Worm (Caenorhabditis elegans) whole organism, dauer: Measurements from ENCODE around the gene F56A11.6.

Experiments used
- unc-62 ChIP-seq: sonication (generic microtip); optimal IDR thresholded peaks from 2 replicates; lab custom pipeline; 2017; ENCODE audit warnings: missing biosample characterization, missing genetic modification reagents, missing genetic modification characterization

The F56A11.6 gene

ce11 chrIV:582130-582529, at the start of gene F56A11.6:
F56A11.6 (minus strand) TSS chrIV:582230.
- no peak for TF ChIP-seq unc-62 (GFP tag; lab: Kevin White, UChicago)

ce11 chrIV:630598-630997, 48.6 kb upstream of the F56A11.6 start:
- TF ChIP-seq unc-62 (GFP tag; lab: Kevin White, UChicago): no peak

DNA sequence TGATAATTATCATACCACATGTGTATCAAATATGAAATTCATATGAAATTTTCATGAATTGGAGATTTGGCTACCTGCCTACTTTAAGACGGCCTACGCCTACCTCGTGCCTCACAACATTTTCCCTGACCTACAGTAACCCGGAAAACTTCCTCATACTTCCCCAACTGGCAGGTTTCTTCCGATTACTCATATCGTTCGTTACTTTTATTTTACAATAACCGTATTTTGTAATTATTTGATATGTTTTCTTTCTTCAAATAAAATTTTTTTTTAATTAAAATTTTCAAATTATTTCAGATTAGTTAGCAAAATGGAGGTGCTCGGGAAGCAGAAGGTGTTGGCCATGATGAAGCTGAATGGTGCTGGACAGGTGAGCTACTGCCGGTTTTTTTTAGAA, 45.2 kb upstream of the F56A11.6 start, which contains the start of gene nhr-76:
TSS of gene nhr-76 (plus strand) at position 301 of the 400 bp plus-strand sequence.
- no peak for TF ChIP-seq unc-62 (GFP tag; lab: Kevin White, UChicago)

ce11 chrIV:625947-626548, 44.0 kb upstream of the F56A11.6 start:
- TF ChIP-seq unc-62 (GFP tag; lab: Kevin White, UChicago): no peak

DNA sequence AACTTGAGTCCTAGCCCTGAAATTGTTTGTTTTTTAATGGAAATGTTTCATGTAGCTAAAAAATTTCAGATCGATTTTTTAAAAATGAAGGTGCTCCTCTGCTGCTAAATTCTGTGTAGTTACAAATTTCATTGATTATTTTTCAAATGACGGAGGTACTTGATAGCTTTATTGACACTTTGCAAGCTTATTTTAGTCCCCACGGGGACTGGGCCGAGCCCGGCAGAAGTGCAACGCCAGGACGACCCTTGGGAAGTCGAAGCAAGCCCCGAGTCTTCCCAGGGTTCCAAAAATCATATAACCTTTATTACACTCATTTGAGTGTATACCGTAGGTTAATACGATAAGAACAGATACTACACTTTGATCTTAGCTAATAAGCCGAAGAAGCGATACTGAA, 41.8 kb upstream of the F56A11.6 start:
- TF ChIP-seq unc-62 (GFP tag; lab: Kevin White, UChicago): no peak

ce11 chrIV:622989-623388, 41.0 kb upstream of the F56A11.6 start:
- no peak for TF ChIP-seq unc-62 (GFP tag; lab: Kevin White, UChicago)

ce11 chrIV:620324-620723, 38.3 kb upstream of the F56A11.6 start:
- no peak for TF ChIP-seq unc-62 (GFP tag; lab: Kevin White, UChicago)

- TF ChIP-seq unc-62 (GFP tag; lab: Kevin White, UChicago): no peak
Observed at ce11 chrIV:619766-620165, 37.7 kb upstream of the F56A11.6 start.

DNA sequence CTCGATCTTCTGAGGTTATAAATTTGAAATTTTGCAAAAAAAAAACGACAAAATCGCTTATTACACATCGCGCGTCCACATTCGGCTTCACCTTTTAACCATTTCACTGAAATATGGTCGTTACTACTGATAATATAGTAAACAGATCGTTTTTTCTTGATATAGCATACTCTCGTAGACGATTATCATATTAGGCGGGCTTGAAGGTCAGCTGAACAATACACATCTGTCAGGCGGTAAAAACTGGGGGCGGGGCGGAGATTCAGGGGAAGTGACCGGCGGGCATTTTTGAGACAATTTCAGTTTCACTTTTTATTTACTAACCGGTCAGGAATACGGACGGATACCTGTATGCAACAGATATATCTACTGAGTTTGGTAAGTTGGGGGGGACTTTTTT, 33.2 kb upstream of the F56A11.6 start, which contains the start of gene C18H7.1:
TSS of gene C18H7.1 (plus strand) at position 301 of the 400 bp plus-strand sequence.
- no peak for TF ChIP-seq unc-62 (GFP tag; lab: Kevin White, UChicago)

DNA sequence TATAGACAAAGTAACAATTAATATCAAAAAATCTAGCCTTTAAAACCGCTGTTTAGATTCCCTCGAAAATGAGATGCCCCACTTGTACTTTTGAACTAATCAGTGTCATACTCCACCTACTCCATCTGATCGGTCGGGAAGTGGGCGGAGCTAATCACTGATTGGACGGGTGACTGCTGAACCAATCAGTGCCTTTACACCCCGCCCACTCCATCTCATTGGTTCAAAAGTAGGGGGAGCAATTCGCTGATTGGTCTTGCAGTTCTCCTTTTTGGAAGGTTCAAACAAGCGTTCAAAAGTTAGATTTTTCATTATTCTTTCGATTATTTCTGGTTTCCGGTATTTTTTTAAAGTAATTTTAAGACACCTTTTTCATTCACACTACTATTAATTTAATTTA, 31.1 kb upstream of the F56A11.6 start:
- TF ChIP-seq unc-62 (GFP tag; lab: Kevin White, UChicago): no peak

ce11 chrIV:607628-608027, 25.6 kb upstream of the F56A11.6 start:
- TF ChIP-seq unc-62 (GFP tag; lab: Kevin White, UChicago): no peak

- TF ChIP-seq unc-62 (GFP tag; lab: Kevin White, UChicago): no peak
Observed at ce11 chrIV:606055-606454, 24.0 kb upstream of the F56A11.6 start, which contains the start of gene inx-18. inx-18 (plus strand) TSS chrIV:606355.

- TF ChIP-seq unc-62 (GFP tag; lab: Kevin White, UChicago): no peak
Observed at ce11 chrIV:605431-605830, 23.4 kb upstream of the F56A11.6 start.

ce11 chrIV:604817-605216, 22.8 kb upstream of the F56A11.6 start:
- TF ChIP-seq unc-62 (GFP tag; lab: Kevin White, UChicago): no peak

ce11 chrIV:604144-604543, 22.1 kb upstream of the F56A11.6 start, which contains the start of gene col-102:
col-102 (plus strand) TSS chrIV:604444.
- TF ChIP-seq unc-62 (GFP tag; lab: Kevin White, UChicago): no peak

- TF ChIP-seq unc-62 (GFP tag; lab: Kevin White, UChicago): no peak
Observed at ce11 chrIV:603543-603942, 21.5 kb upstream of the F56A11.6 start, which contains the start of gene prmt-4. prmt-4 (minus strand) TSS chrIV:603643.

ce11 chrIV:601595-601994, 19.6 kb upstream of the F56A11.6 start, which contains the start of gene srt-59:
srt-59 (minus strand) TSS chrIV:601695.
- TF ChIP-seq unc-62 (GFP tag; lab: Kevin White, UChicago): no peak
